Worm (Caenorhabditis elegans) whole organism, L4/young adult: ENCODE data around the gene srw-55.
"Not testable (repeated sequence)": the region's sequence is repeated elsewhere in the genome, so short reads cannot be mapped to it uniquely, and the experiment has no call there.

Source experiments
- W03F9.2 ChIP-seq: fragments of 150-350 bp; optimal IDR thresholded peaks from 2 replicates; lab custom pipeline; 2014; ENCODE audit warnings: missing biosample characterization, missing genetic modification characterization
- dao-5 ChIP-seq: sonication (generic microtip); optimal IDR thresholded peaks from 2 replicates; lab custom pipeline; 2016; ENCODE audit warnings: missing genotype, missing genetic modification characterization, moderate library complexity, missing compliant biosample characterization
- him-1 ChIP-seq: sonication (generic microtip); optimal IDR thresholded peaks from 2 replicates; lab custom pipeline; 2016; ENCODE audit warnings: missing genotype, missing genetic modification reagents, missing genetic modification characterization, missing compliant biosample characterization

The srw-55 gene

ce11 chrV:15954932-15955331 is 14.8 kb upstream of the srw-55 start, which contains the start of gene srw-57:
Gene srw-57 (minus strand): TSS chrV:15955032.
- TF ChIP-seq dao-5 (no peak), him-1 (tag; lab: Kevin White, UChicago) (no peak), W03F9.2 (tag; lab: Kevin White, UChicago) (no peak)

- TF ChIP-seq W03F9.2 (tag; lab: Kevin White, UChicago) (no peak), dao-5 (no peak), him-1 (tag; lab: Kevin White, UChicago) (no peak)
Observed at ce11 chrV:15952762-15953161, 12.6 kb upstream of the srw-55 start, which contains the start of gene srw-56. Gene srw-56 (minus strand): TSS chrV:15952862.

ce11 chrV:15950903-15951302 is 10.7 kb upstream of the srw-55 start, which contains the start of gene srw-59:
Gene srw-59 (minus strand): TSS chrV:15951003.
- no peak for TF ChIP-seq dao-5
- TF ChIP-seq W03F9.2 (tag; lab: Kevin White, UChicago): no peak
- no peak for TF ChIP-seq him-1 (tag; lab: Kevin White, UChicago)

- TF ChIP-seq dao-5: no peak
- no peak for TF ChIP-seq W03F9.2 (tag; lab: Kevin White, UChicago)
- TF ChIP-seq him-1 (tag; lab: Kevin White, UChicago): no peak
Observed at ce11 chrV:15943125-15943524, 3.0 kb upstream of the srw-55 start, which contains the start of gene srw-53. Gene srw-53 (plus strand): TSS chrV:15943425.

- TF ChIP-seq him-1 (tag; lab: Kevin White, UChicago) (no peak), W03F9.2 (tag; lab: Kevin White, UChicago) (no peak), dao-5 (no peak)
Observed at ce11 chrV:15932390-15932789, 7.8 kb downstream of the srw-55 start, which contains the start of gene srw-26. Gene srw-26 (minus strand): TSS chrV:15932490.

ce11 chrV:15929882-15930281 is 10.3 kb downstream of the srw-55 start, which contains the start of gene srbc-77:
Gene srbc-77 (plus strand): TSS chrV:15930182.
- not testable (repeated sequence) for TF ChIP-seq dao-5; W03F9.2 (tag; lab: Kevin White, UChicago); him-1 (tag; lab: Kevin White, UChicago)

- TF ChIP-seq him-1 (tag; lab: Kevin White, UChicago) (no peak), W03F9.2 (tag; lab: Kevin White, UChicago) (no peak), dao-5 (no peak)
Observed at ce11 chrV:15928325-15928724, 11.8 kb downstream of the srw-55 start, which contains the start of gene pzf-1. Gene pzf-1 (minus strand): TSS chrV:15928425.

- TF ChIP-seq him-1 (tag; lab: Kevin White, UChicago) (no peak), dao-5 (no peak), W03F9.2 (tag; lab: Kevin White, UChicago) (no peak)
Observed at ce11 chrV:15924307-15924706, 15.8 kb downstream of the srw-55 start, which contains the start of gene nhr-108. Gene nhr-108 (minus strand): TSS chrV:15924472.

- TF ChIP-seq him-1 (tag; lab: Kevin White, UChicago) (no peak), dao-5 (no peak), W03F9.2 (tag; lab: Kevin White, UChicago) (no peak)
Observed at ce11 chrV:15922979-15923378, 17.2 kb downstream of the srw-55 start, which contains the start of gene F35E8.13. Gene F35E8.13 (plus strand): TSS chrV:15923279.

ce11 chrV:15921102-15921501 is 19.1 kb downstream of the srw-55 start, which contains the start of gene cdr-1:
Gene cdr-1 (plus strand): TSS chrV:15921309.
- TF ChIP-seq W03F9.2 (tag; lab: Kevin White, UChicago) (no peak), him-1 (tag; lab: Kevin White, UChicago) (no peak), dao-5 (no peak)

ce11 chrV:15920273-15920672 is 19.9 kb downstream of the srw-55 start, which contains the start of gene F35E8.10:
Gene F35E8.10 (minus strand): TSS chrV:15920373.
- no peak for TF ChIP-seq dao-5
- no peak for TF ChIP-seq him-1 (tag; lab: Kevin White, UChicago)
- no peak for TF ChIP-seq W03F9.2 (tag; lab: Kevin White, UChicago)

ce11 chrV:15917458-15917857 is 22.7 kb downstream of the srw-55 start, which contains the start of gene F35E8.9:
Gene F35E8.9 (minus strand): TSS chrV:15917558.
- no peak for TF ChIP-seq W03F9.2 (tag; lab: Kevin White, UChicago)
- TF ChIP-seq dao-5: no peak
- no peak for TF ChIP-seq him-1 (tag; lab: Kevin White, UChicago)

- TF ChIP-seq dao-5 (no peak), W03F9.2 (tag; lab: Kevin White, UChicago) (no peak), him-1 (tag; lab: Kevin White, UChicago) (no peak)
Observed at ce11 chrV:15915919-15916318, 24.2 kb downstream of the srw-55 start, which contains the start of gene gst-38. Gene gst-38 (minus strand): TSS chrV:15916070.

- no peak for TF ChIP-seq him-1 (tag; lab: Kevin White, UChicago)
Observed at ce11 chrV:15915307-15915706, 24.8 kb downstream of the srw-55 start.
